Worm (Caenorhabditis elegans): ENCODE results near the gene eif-3.G.
"Not testable (repeated sequence)": the region's sequence is repeated elsewhere in the genome, so short reads cannot be mapped to it uniquely, and the experiment has no call there.

Gene eif-3.G

ce11 chrII:8417059-8417668 is 25.4 kb upstream of the eif-3.G start, which contains the start of gene fdgt-2:
Gene fdgt-2, plus strand, starts transcription at chrII:8417618.
- TF ChIP-seq W03F9.2 (tag; optimal IDR thresholded peaks at IDR 0.05) (no peak), dao-5 (tag; optimal IDR thresholded peaks at IDR 0.05) (no peak), him-1 (tag; optimal IDR thresholded peaks at IDR 0.05) (no peak)

ce11 chrII:8419015-8419414 is 23.6 kb upstream of the eif-3.G start:
- TF ChIP-seq dao-5 (tag; optimal IDR thresholded peaks at IDR 0.05) (no peak), W03F9.2 (tag; optimal IDR thresholded peaks at IDR 0.05) (no peak), him-1 (tag; optimal IDR thresholded peaks at IDR 0.05) (no peak)

- not testable (repeated sequence) for TF ChIP-seq dao-5, him-1, W03F9.2 (tag; optimal IDR thresholded peaks at IDR 0.05)
Measured at ce11 chrII:8419798-8420197, 22.8 kb upstream of the eif-3.G start, which contains the start of gene F14E5.8. Gene F14E5.8, plus strand, starts transcription at chrII:8420098.

DNA sequence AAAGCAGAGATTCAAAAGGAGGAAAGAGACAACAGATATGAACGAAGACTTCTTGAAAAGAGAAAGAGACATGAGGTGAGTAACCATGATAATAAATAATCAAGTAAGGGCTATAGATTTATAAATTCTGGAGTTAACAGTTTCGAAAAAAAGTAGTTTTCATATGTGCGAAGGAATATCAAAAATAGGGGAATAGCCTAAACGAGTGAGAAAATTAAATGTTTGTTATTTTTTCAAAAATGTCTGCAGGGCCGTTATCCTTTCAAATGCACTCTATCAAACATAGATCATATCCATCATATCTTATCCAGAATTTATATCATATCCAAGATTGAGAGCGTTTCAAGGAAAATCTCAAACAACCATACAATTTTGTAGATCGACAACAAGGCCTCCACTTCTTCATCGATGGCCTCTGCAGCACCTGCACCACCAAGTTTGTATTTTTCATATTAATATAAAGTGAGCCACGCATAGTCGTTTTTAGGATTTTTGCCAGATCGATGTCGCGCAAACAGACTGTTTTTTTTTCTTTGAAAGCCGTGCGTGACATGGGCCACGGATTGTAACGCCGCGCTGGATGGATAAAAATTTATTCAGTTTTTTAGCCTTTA is 21.7 kb upstream of the eif-3.G start:
- TF ChIP-seq him-1 (tag; optimal IDR thresholded peaks at IDR 0.05) (no peak), W03F9.2 (tag; optimal IDR thresholded peaks at IDR 0.05) (no peak), dao-5 (tag; optimal IDR thresholded peaks at IDR 0.05) (no peak)

DNA sequence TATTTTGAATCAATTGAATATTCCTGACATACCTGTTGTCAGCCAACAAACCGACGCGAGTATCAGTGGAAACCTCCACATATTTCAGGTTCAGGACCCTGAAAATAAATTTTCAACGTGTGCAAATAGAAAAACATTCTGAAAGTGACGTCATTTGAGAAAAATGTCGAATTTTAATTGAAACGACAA is 13.9 kb upstream of the eif-3.G start, which contains the start of gene F14E5.2:
Gene F14E5.2 (minus strand): TSS at position 101 of the 189 bp plus-strand sequence.
- TF ChIP-seq dao-5 (tag; optimal IDR thresholded peaks at IDR 0.05) (no peak), him-1 (tag; optimal IDR thresholded peaks at IDR 0.05) (no peak), W03F9.2 (tag; optimal IDR thresholded peaks at IDR 0.05) (no peak)

DNA sequence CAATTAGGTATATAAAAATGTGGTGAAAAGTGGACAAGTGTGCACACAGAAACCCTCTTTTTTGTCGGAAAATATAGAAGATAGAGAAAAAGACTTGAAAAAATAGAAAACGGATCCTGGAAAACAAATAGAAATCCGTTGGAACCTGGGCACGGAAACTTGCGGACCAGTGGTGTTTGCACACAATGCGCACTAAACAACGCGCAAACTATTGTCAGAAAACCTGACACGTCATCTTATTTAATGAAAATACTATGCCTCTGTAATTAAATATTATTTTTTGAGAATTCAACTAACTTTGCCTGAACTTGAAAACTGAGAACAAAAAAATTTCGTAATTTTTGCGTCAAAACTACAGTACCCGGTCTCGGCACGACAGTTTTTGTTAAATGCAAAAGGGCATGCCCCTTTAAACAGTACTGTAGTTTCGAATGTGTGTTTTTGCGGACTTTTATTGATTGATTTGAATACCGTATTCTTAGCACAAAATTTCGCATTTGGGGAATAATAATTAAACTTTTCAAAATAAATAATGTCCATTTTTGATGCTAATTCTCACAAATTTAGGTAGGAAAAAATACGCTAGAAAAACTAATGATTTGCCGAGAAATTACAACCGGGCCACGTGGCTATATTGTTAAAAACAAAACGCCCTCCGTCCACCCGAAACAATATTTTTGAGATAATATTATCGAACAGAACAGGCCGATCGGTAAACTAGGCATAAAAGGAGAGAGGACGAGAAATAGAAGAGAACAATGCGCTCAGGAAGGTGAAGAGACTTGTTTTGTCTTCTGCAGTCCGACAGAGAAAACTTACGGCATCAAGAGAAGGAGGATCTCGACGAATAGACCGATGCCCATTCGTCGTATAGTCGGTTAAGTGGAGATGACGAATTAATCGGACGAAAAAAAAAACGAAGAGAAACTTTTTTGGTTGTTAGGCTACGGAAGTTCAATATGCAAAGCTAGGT is 13.3 kb upstream of the eif-3.G start:
- TF ChIP-seq dao-5 (tag; optimal IDR thresholded peaks at IDR 0.05) (no peak), W03F9.2 (tag; optimal IDR thresholded peaks at IDR 0.05) (peak; percentile 31)

DNA sequence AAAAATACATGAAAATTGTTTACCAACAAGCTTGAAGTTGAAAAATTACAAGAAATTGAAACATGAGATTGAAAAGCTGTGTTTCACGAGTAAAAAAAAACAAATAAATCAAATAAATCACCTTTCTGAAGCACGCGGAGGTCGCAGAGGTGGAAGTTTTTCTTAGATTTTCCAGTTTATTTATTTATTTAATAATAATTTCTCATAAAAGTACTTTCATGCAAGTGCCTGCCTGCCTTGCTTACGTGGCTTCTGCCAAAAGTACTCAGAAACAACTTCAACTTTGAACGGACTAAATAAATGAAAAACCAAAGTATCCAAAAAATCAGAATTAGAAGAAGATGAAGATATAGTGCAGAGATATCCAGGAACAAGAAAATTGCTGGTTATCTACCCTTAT is 10.6 kb upstream of the eif-3.G start, which contains the start of gene acp-2:
Gene acp-2 (minus strand): TSS at position 101 of the 400 bp plus-strand sequence.
- TF ChIP-seq dao-5 (tag; optimal IDR thresholded peaks at IDR 0.05) (no peak), him-1 (tag; optimal IDR thresholded peaks at IDR 0.05) (no peak), W03F9.2 (tag; optimal IDR thresholded peaks at IDR 0.05) (no peak)

DNA sequence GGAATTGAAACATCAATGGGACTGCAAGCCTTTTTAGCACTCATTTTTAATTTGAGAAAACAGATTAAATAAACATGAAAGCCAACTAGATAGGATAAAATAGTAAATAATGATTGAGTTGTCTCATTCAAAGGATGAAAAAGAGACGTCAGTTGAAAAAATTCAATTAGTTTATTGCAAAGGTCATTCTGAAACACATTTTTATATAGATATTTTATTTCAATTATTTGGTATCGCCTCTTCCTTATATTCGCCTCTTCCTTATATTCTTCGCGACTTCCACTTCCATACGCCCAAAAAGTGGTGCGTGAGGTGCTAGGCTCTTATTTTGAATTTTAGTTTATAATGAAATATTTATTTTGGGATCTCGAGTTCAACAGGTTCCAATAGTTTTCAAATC is 7.6 kb upstream of the eif-3.G start, which contains the start of gene acp-4:
Gene acp-4 (minus strand): TSS at position 101 of the 400 bp plus-strand sequence.
- TF ChIP-seq him-1 (tag; optimal IDR thresholded peaks at IDR 0.05) (no peak), W03F9.2 (tag; optimal IDR thresholded peaks at IDR 0.05) (no peak), dao-5 (tag; optimal IDR thresholded peaks at IDR 0.05) (no peak)

ce11 chrII:8437035-8437434 is 5.5 kb upstream of the eif-3.G start, which contains the start of gene acp-3:
Gene acp-3, minus strand, starts transcription at chrII:8437135.
- TF ChIP-seq him-1 (tag; optimal IDR thresholded peaks at IDR 0.05) (no peak), W03F9.2 (tag; optimal IDR thresholded peaks at IDR 0.05) (no peak), dao-5 (tag; optimal IDR thresholded peaks at IDR 0.05) (no peak)

DNA sequence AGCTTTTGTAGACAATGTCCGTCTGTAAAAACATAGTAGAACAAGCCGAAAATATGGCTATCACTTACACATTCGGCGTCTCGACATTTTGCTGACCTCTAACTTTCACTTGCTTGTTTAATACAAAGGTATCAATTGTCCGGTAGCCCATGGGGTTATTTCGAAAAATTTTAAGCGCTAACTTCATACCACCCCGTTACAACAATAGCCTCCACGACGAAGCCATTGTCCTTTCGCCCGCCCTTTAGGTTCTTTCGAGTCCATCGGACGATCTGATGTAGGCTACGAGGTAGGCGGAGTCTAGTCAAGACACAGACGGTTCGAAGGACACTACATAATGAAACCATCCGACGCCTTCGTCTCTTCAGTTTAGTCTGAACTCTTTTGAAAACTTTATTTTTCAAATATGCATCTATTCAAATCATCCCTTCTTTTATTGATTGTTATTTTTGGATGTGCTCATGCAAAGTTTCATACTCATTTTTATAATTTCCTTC is 3.7 kb upstream of the eif-3.G start, which contains the start of gene lips-10:
Gene lips-10 (plus strand): TSS at position 378 of the 497 bp plus-strand sequence.
- TF ChIP-seq him-1 (tag; optimal IDR thresholded peaks at IDR 0.05) (no peak), dao-5 (tag; optimal IDR thresholded peaks at IDR 0.05) (no peak)

DNA sequence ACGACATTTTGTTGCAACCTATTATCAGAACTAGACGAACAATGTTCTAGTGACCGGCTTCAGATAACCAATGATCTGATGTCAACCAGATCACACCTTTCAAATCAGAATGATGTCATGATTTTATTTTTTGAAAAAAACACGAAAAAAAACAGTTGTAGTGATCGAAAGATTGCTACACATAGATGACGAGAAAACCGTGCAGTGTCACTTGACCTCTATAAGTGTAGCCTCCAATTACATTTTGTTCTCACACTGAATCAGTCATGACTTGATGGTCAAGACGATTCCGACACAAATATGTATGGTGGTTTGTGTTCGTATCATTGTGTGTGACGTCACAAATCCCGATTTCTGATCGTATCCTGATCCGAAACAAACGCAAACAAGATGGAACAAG is 2.5 kb upstream of the eif-3.G start:
- TF ChIP-seq dao-5 (tag; optimal IDR thresholded peaks at IDR 0.05) (no peak), him-1 (tag; optimal IDR thresholded peaks at IDR 0.05) (no peak)

ce11 chrII:8440792-8441191 is 1.8 kb upstream of the eif-3.G start:
- TF ChIP-seq him-1 (tag; optimal IDR thresholded peaks at IDR 0.05), result no peak
- no peak for TF ChIP-seq dao-5 (tag; optimal IDR thresholded peaks at IDR 0.05)
- TF ChIP-seq W03F9.2 (tag; optimal IDR thresholded peaks at IDR 0.05), result no peak

DNA sequence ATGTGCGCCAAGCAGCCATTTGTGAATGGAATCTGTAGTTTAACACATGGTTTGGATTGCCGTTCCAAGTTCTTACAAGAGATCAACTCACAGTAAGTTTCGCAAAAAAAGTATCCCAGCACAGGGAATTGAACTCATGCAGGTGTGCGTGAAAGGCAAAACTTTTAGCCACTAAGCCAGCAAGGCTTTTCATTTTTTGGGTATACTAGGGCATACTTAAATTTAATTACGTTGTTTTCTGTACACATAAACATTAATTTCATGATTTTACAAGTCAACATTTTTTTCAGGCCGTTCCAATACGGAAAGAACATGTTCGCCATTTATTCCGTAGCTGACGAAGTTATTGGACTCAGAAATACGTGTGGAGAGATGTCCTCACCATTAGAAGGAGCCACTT is 1.0 kb upstream of the eif-3.G start:
- peak; percentile 86 for TF ChIP-seq dao-5 (tag; optimal IDR thresholded peaks at IDR 0.05)
- TF ChIP-seq him-1 (tag; optimal IDR thresholded peaks at IDR 0.05), result no peak
- no peak for TF ChIP-seq W03F9.2 (tag; optimal IDR thresholded peaks at IDR 0.05)

ce11 chrII:8442176-8442575 is 391 bp upstream of the eif-3.G start:
- TF ChIP-seq dao-5 (tag; optimal IDR thresholded peaks at IDR 0.05) (no peak), W03F9.2 (tag; optimal IDR thresholded peaks at IDR 0.05) (peak; percentile 63), him-1 (tag; optimal IDR thresholded peaks at IDR 0.05) (no peak)
